Worm (Caenorhabditis elegans): ENCODE measurements around the gene alfa-1.

- no peak for TF ChIP-seq set-16 (GFP tag; IDR thresholded peaks at IDR 0.05)
- TF ChIP-seq skn-1 (tag; optimal IDR thresholded peaks at IDR 0.05), result no peak
- no peak for TF ChIP-seq nhr-77 (tag; optimal IDR thresholded peaks at IDR 0.05)
- no peak for TF ChIP-seq nhr-76 (tag; optimal IDR thresholded peaks at IDR 0.05)
- TF ChIP-seq T20F7.1 (GFP tag; optimal IDR thresholded peaks at IDR 0.05), result no peak
- TF ChIP-seq fkh-10 (GFP tag; optimal IDR thresholded peaks at IDR 0.05), result no peak
- no peak for TF ChIP-seq ama-1 (optimal IDR thresholded peaks at IDR 0.05)
- TF ChIP-seq egl-43 (GFP tag; IDR thresholded peaks at IDR 0.05), result no peak
- TF ChIP-seq nhr-111 (GFP tag; optimal IDR thresholded peaks at IDR 0.05), result no peak
- TF ChIP-seq nhr-48 (tag; optimal IDR thresholded peaks at IDR 0.05), result peak; percentile 62
- TF ChIP-seq F49E8.2 (tag; optimal IDR thresholded peaks at IDR 0.05; ENCODE audit: borderline replicate concordance), result no peak
- no peak for TF ChIP-seq unc-130 (GFP tag; optimal IDR thresholded peaks at IDR 0.05)
- no peak for TF ChIP-seq daf-12 (tag; optimal IDR thresholded peaks at IDR 0.05)
Observed at ce11 chrII:7631171-7631570, 31.2 kb downstream of the alfa-1 start.

All from whole organism, L4 larva.